Fruit fly (Drosophila melanogaster): ENCODE results near the gene bero.

- TF ChIP-seq psq (GFP tag; optimal IDR thresholded peaks at IDR 0.05) (no peak), dl (GFP tag; optimal IDR thresholded peaks at IDR 0.05; ENCODE audit: insufficient read depth in 1 of 2, partially characterized antibody in 2 of 2) (no peak), Rel (GFP tag; optimal IDR thresholded peaks at IDR 0.05) (no peak), Rel (tag; optimal IDR thresholded peaks at IDR 0.05) (no peak), OdsH (GFP tag; optimal IDR thresholded peaks at IDR 0.05) (no peak), Dif (GFP tag; optimal IDR thresholded peaks at IDR 0.05; ENCODE audit: partially characterized antibody) (no peak)
These were observed 37.7 kb upstream of the bero start, which contains the start of gene CheB38c for dm6 chr2L:20820767-20821166.
